Worm (Caenorhabditis elegans) whole organism, late embryonic: Measurements from ENCODE around the gene slcr-46.3.

ENCODE experiments used
- F13H6.1 ChIP-seq: sonication (generic microtip); optimal IDR thresholded peaks from 2 replicates; lab custom pipeline; 2016; ENCODE audit warnings: missing genetic modification characterization, missing compliant biosample characterization
- K02D7.2 ChIP-seq: sonication (generic microtip); optimal IDR thresholded peaks from 2 replicates; lab custom pipeline; 2017; ENCODE audit warnings: mild to moderate bottlenecking, missing genetic modification characterization, missing compliant biosample characterization
- ceh-18 ChIP-seq: sonication (generic microtip); optimal IDR thresholded peaks from 2 replicates; lab custom pipeline; 2016; ENCODE audit warnings: missing genetic modification characterization, missing compliant biosample characterization
- ceh-2 ChIP-seq: sonication (generic microtip); optimal IDR thresholded peaks from 2 replicates; lab custom pipeline; 2016; ENCODE audit warnings: missing genotype, missing genetic modification characterization, missing compliant biosample characterization
- ceh-24 ChIP-seq: sonication (generic microtip); optimal IDR thresholded peaks from 2 replicates; lab custom pipeline; 2016; ENCODE audit warnings: mild to moderate bottlenecking, missing genetic modification characterization, missing compliant biosample characterization
- ceh-30 ChIP-seq: fragments of 150-350 bp; optimal IDR thresholded peaks from 2 replicates; lab custom pipeline; 2014; ENCODE audit warnings: missing biosample characterization, missing genetic modification characterization
- ceh-31 ChIP-seq: sonication (generic microtip); optimal IDR thresholded peaks from 2 replicates; lab custom pipeline; 2016; ENCODE audit warnings: missing genetic modification characterization, missing compliant biosample characterization
- ceh-34 ChIP-seq: sonication (generic microtip); optimal IDR thresholded peaks from 2 replicates; lab custom pipeline; 2016; ENCODE audit warnings: mild to moderate bottlenecking, missing genetic modification characterization, missing compliant biosample characterization
- ceh-45 ChIP-seq: fragments of 200-800 bp; sonication (Bioruptor generic); IDR thresholded peaks from 2 replicates; pipeline ENCODE4 v1.3.6; 2022; ENCODE audit warnings: missing genetic modification reagents, missing genetic modification characterization, missing compliant biosample characterization
- ceh-6 ChIP-seq: fragments of 200-800 bp; sonication (Bioruptor generic); optimal IDR thresholded peaks from 2 replicates; lab custom pipeline; 2018; ENCODE audit warnings: mild to moderate bottlenecking, missing genetic modification characterization, missing compliant biosample characterization
- che-1 ChIP-seq: sonication (generic microtip); optimal IDR thresholded peaks from 2 replicates; lab custom pipeline; 2016; ENCODE audit warnings: mild to moderate bottlenecking, missing genetic modification characterization, missing compliant biosample characterization
- elt-4 ChIP-seq: sonication (generic microtip); optimal IDR thresholded peaks from 2 replicates; lab custom pipeline; 2016; ENCODE audit warnings: missing genetic modification characterization, missing compliant biosample characterization
- ets-4 ChIP-seq: sonication (generic microtip); optimal IDR thresholded peaks from 2 replicates; lab custom pipeline; 2016; ENCODE audit warnings: missing genetic modification characterization, missing compliant biosample characterization
- eyg-1 ChIP-seq: sonication (generic microtip); optimal IDR thresholded peaks from 2 replicates; lab custom pipeline; 2016; ENCODE audit warnings: missing genotype, missing genetic modification characterization, missing compliant biosample characterization
- fkh-10 ChIP-seq: fragments of 150-350 bp; optimal IDR thresholded peaks from 2 replicates; lab custom pipeline; 2014; ENCODE audit warnings: missing biosample characterization, missing genetic modification reagents, missing genetic modification characterization
- fkh-6 ChIP-seq: sonication (generic microtip); optimal IDR thresholded peaks from 2 replicates; lab custom pipeline; 2016; ENCODE audit warnings: missing genetic modification characterization, missing compliant biosample characterization
- gmeb-2 ChIP-seq: sonication (generic microtip); optimal IDR thresholded peaks from 2 replicates; lab custom pipeline; 2016; ENCODE audit warnings: missing genetic modification characterization, inconsistent platforms, missing compliant biosample characterization
- hlh-15 ChIP-seq: sonication (generic microtip); optimal IDR thresholded peaks from 2 replicates; lab custom pipeline; 2016; ENCODE audit warnings: missing genetic modification characterization, missing compliant biosample characterization
- hlh-30 ChIP-seq: sonication (generic microtip); optimal IDR thresholded peaks from 2 replicates; lab custom pipeline; 2017; ENCODE audit warnings: antibody characterized with exemption, missing genetic modification characterization, missing compliant biosample characterization; ENCODE audit not compliant: insufficient read depth
- hlh-6 ChIP-seq: sonication (generic microtip); optimal IDR thresholded peaks from 2 replicates; lab custom pipeline; 2016; ENCODE audit warnings: missing genotype, missing genetic modification characterization, missing compliant biosample characterization
- hlh-8 ChIP-seq: sonication (generic microtip); optimal IDR thresholded peaks from 2 replicates; lab custom pipeline; 2016; ENCODE audit warnings: missing genotype, missing genetic modification characterization, missing compliant biosample characterization
- nfya-1 ChIP-seq: sonication (generic microtip); optimal IDR thresholded peaks from 2 replicates; lab custom pipeline; 2017; ENCODE audit warnings: missing genetic modification characterization, mild to moderate bottlenecking, missing compliant biosample characterization, antibody characterized with exemption, moderate library complexity
- nhr-232 ChIP-seq: sonication (generic microtip); optimal IDR thresholded peaks from 2 replicates; lab custom pipeline; 2016; ENCODE audit warnings: missing genetic modification characterization, missing compliant biosample characterization
- pag-3 ChIP-seq: sonication (generic microtip); optimal IDR thresholded peaks from 2 replicates; lab custom pipeline; 2016; ENCODE audit warnings: missing compliant biosample characterization, missing genetic modification characterization, borderline replicate concordance
- sdc-2 ChIP-seq: sonication (generic microtip); optimal IDR thresholded peaks from 2 replicates; lab custom pipeline; 2016; ENCODE audit warnings: missing genotype, missing genetic modification characterization, missing compliant biosample characterization
- tbx-2 ChIP-seq: sonication (generic microtip); optimal IDR thresholded peaks from 2 replicates; lab custom pipeline; 2016; ENCODE audit warnings: missing genetic modification characterization, missing compliant biosample characterization
- tbx-7 ChIP-seq: sonication (generic microtip); optimal IDR thresholded peaks from 2 replicates; lab custom pipeline; 2016; ENCODE audit warnings: missing genotype, missing genetic modification characterization, missing compliant biosample characterization
- unc-42 ChIP-seq: sonication (generic microtip); optimal IDR thresholded peaks from 2 replicates; lab custom pipeline; 2016; ENCODE audit warnings: missing genotype, missing genetic modification characterization, missing compliant biosample characterization
- zip-5 ChIP-seq: sonication (generic microtip); optimal IDR thresholded peaks from 2 replicates; lab custom pipeline; 2016; ENCODE audit warnings: missing genetic modification characterization, missing compliant biosample characterization

The slcr-46.3 gene

ce11 chrV:9768828-9769778, 45.2 kb upstream of the slcr-46.3 start, which contains the start of gene unc-42:
TSS of gene unc-42 (minus strand) at chrV:9769391.
- TF ChIP-seq nfya-1 (peak; percentile 33), ceh-31 (tag; lab: Kevin White, UChicago) (peak; percentile 69), tbx-7 (tag; lab: Kevin White, UChicago) (no peak)

DNA sequence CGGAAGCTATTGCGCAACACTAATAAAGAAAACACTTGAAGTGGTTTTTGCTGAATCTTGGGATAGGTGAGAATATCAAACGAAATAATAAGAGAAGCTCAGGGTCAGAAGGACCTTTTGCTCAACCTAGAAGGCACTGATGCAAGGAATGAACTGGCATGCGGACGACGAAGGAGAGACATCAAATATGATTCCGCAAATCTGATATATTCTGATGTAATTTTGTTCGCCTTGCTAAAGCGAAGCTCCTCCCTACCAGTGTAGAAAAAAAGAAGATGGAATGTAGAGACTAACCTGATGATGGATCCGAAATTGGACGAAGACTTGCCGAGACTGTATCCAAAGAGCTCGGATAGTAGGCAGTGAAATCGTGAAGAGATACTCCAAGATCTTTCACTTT, 44.0 kb upstream of the slcr-46.3 start:
- no peak for TF ChIP-seq F13H6.1 (tag; lab: Kevin White, UChicago)

DNA sequence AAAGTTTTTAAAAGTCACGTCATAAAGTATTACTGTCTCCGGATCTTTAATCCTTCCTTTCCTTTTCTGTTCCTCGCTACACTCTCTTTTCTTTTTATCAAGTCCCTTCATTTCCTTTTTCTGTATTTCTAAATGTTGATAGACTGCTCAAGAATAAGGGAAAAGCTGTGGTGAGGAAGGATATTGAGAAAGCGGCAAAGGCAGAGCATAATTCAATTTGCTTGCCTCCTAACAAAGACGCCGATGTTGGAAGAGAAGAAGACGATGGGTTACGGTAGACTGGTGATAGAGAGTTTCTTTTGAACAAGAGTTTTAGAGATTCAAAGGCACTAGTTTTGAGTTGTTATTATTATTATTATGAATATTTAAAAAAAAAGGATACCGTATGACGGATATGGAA, 41.7 kb upstream of the slcr-46.3 start:
- TF ChIP-seq hlh-30 (tag; lab: Kevin White, UChicago): no peak
- peak; percentile 15 for TF ChIP-seq ceh-31 (tag; lab: Kevin White, UChicago)
- TF ChIP-seq fkh-6 (tag; lab: Kevin White, UChicago): no peak
- no peak for TF ChIP-seq ceh-45 (GFP tag; lab: Robert Waterston, UW)
- TF ChIP-seq tbx-7 (tag; lab: Kevin White, UChicago): no peak

ce11 chrV:9764552-9764951, 40.6 kb upstream of the slcr-46.3 start:
- TF ChIP-seq tbx-2 (tag; lab: Kevin White, UChicago): no peak
- TF ChIP-seq che-1 (tag; lab: Kevin White, UChicago): no peak
- TF ChIP-seq ets-4 (tag; lab: Kevin White, UChicago): no peak
- no peak for TF ChIP-seq eyg-1
- no peak for TF ChIP-seq ceh-6 (GFP tag; lab: Kevin White, UChicago)
- TF ChIP-seq nhr-232 (tag; lab: Kevin White, UChicago): no peak
- TF ChIP-seq fkh-10 (GFP tag; lab: Kevin White, UChicago): no peak
- no peak for TF ChIP-seq ceh-34
- no peak for TF ChIP-seq ceh-24 (tag; lab: Kevin White, UChicago)
- TF ChIP-seq gmeb-2 (tag; lab: Kevin White, UChicago): no peak
- no peak for TF ChIP-seq hlh-6
- no peak for TF ChIP-seq ceh-2 (tag; lab: Kevin White, UChicago)
- no peak for TF ChIP-seq hlh-30 (tag; lab: Kevin White, UChicago)
- TF ChIP-seq elt-4 (tag; lab: Kevin White, UChicago): no peak

DNA sequence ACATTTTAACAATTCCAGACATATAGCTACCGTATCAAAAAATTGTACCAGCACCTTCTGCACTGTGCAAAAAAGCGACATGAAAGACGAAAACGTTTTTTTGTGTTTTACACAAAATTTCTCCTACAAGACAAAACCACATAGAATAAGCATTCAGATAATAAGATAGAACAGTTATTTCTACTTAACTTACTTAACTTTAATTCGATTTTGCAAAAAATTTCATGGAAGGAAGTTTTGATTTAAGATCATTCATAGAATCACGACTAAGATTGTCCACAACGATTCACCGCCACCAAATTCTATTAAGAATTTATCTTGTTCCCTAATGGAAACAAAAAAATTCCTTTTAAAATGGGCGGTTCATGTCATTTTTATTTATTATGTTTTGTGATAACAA, 39.9 kb upstream of the slcr-46.3 start:
- TF ChIP-seq ceh-6 (GFP tag; lab: Kevin White, UChicago) (no peak), ceh-30 (tag; lab: Kevin White, UChicago) (no peak), ceh-18 (tag; lab: Kevin White, UChicago) (no peak), zip-5 (tag; lab: Kevin White, UChicago) (no peak)

DNA sequence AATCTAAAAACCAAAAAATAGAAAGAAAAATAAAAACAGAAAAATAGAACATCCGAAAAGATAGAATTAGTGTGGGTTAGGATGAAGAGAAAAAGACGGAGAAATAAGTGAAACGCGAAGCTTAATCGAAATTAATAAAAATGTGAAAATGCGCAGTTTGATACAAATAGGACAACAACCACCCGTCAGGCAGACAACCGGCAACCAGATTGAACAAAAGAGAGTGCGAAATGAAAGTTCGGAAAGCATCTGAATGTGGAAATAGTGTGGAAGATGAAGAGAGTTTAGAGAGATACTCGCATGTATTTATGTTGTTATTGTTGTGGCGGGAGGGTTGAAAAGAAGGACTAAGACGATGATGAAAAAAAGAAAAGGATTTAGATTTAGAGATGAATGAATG, 34.5 kb upstream of the slcr-46.3 start:
- TF ChIP-seq ceh-34: no peak
- no peak for TF ChIP-seq pag-3 (tag; lab: Kevin White, UChicago)
- TF ChIP-seq tbx-7 (tag; lab: Kevin White, UChicago): no peak
- no peak for TF ChIP-seq K02D7.2 (tag; lab: Kevin White, UChicago)
- no peak for TF ChIP-seq hlh-8 (tag; lab: Kevin White, UChicago)
- no peak for TF ChIP-seq ceh-6 (GFP tag; lab: Kevin White, UChicago)
- no peak for TF ChIP-seq hlh-15
- no peak for TF ChIP-seq sdc-2 (tag; lab: Kevin White, UChicago)
- no peak for TF ChIP-seq ceh-45 (GFP tag; lab: Robert Waterston, UW)
- no peak for TF ChIP-seq unc-42
